Worm (Caenorhabditis elegans): ENCODE results near the gene ZK686.3.

- TF ChIP-seq lin-15B (tag; optimal IDR thresholded peaks at IDR 0.05) (no peak), lsy-2 (tag; optimal IDR thresholded peaks at IDR 0.05) (no peak), jun-1 (tag; optimal IDR thresholded peaks at IDR 0.05) (no peak), nhr-76 (tag; optimal IDR thresholded peaks at IDR 0.05) (no peak), nhr-6 (tag; optimal IDR thresholded peaks at IDR 0.05) (no peak), pha-4 (GFP tag; IDR thresholded peaks at IDR 0.05) (no peak), pha-4 (tag; optimal IDR thresholded peaks at IDR 0.05) (no peak), ama-1 (optimal IDR thresholded peaks at IDR 0.05) (no peak), ceh-82 (tag; optimal IDR thresholded peaks at IDR 0.05) (no peak)
These were observed 7.1 kb upstream of the ZK686.3 start, which contains the start of gene bath-15 for ce11 chrIII:7775983-7776440.

Measured in whole organism, L4 larva.